Worm (Caenorhabditis elegans) whole organism, L3 larva: ENCODE measurements around the gene C13G5.2.

Source experiments
- ZK546.5 ChIP-seq: sonication (generic microtip); optimal IDR thresholded peaks from 2 replicates; lab custom pipeline; 2017; ENCODE audit warnings: missing biosample characterization, missing genetic modification characterization
- aly-2 ChIP-seq: fragments of 150-350 bp; optimal IDR thresholded peaks from 2 replicates; lab custom pipeline; 2014; ENCODE audit warnings: missing biosample characterization, missing genetic modification characterization
- ama-1 ChIP-seq: fragments of 150-350 bp; optimal IDR thresholded peaks from 2 replicates; lab custom pipeline; 2018
- ceh-28 ChIP-seq: fragments of 150-350 bp; optimal IDR thresholded peaks from 2 replicates; lab custom pipeline; 2014; ENCODE audit warnings: missing biosample characterization, missing genetic modification reagents, missing genetic modification characterization
- ceh-9 ChIP-seq: sonication (generic microtip); optimal IDR thresholded peaks from 2 replicates; lab custom pipeline; 2018; ENCODE audit warnings: missing biosample characterization, missing genetic modification characterization
- jun-1 ChIP-seq: fragments of 150-350 bp; optimal IDR thresholded peaks from 2 replicates; lab custom pipeline; 2014; ENCODE audit warnings: missing biosample characterization, missing genetic modification reagents, missing genetic modification characterization
- lin-15B ChIP-seq: fragments of 150-350 bp; optimal IDR thresholded peaks from 2 replicates; lab custom pipeline; 2014; ENCODE audit warnings: missing biosample characterization, missing genetic modification characterization
- nhr-11 ChIP-seq: fragments of 150-350 bp; optimal IDR thresholded peaks from 2 replicates; lab custom pipeline; 2014; ENCODE audit warnings: missing biosample characterization, missing genetic modification characterization
- nhr-23 ChIP-seq: fragments of 150-350 bp; optimal IDR thresholded peaks from 2 replicates; lab custom pipeline; 2014; ENCODE audit warnings: missing biosample characterization, missing genetic modification reagents, missing genetic modification characterization
- pha-4 ChIP-seq: fragments of 150-350 bp; optimal IDR thresholded peaks from 2 replicates; lab custom pipeline; 2014; ENCODE audit warnings: missing biosample characterization, missing genetic modification reagents, missing genetic modification characterization
- pqm-1 ChIP-seq: fragments of 150-350 bp; optimal IDR thresholded peaks from 2 replicates; lab custom pipeline; 2017; ENCODE audit warnings: missing biosample characterization, missing genetic modification characterization, inconsistent platforms
- sea-2 ChIP-seq: fragments of 150-350 bp; sonication (generic microtip); optimal IDR thresholded peaks from 4 replicates; lab custom pipeline; 2014; ENCODE audit warnings: missing biosample characterization, missing genetic modification reagents, missing genetic modification characterization
- skn-1 ChIP-seq: fragments of 150-350 bp; optimal IDR thresholded peaks from 2 replicates; lab custom pipeline; 2014; ENCODE audit warnings: missing biosample characterization, missing genetic modification characterization
- ztf-11 ChIP-seq: fragments of 150-350 bp; optimal IDR thresholded peaks from 2 replicates; lab custom pipeline; 2014; ENCODE audit warnings: missing biosample characterization, missing genetic modification characterization

- no peak for TF ChIP-seq aly-2 (tag; lab: Kevin White, UChicago)
- TF ChIP-seq ztf-11 (tag; lab: Kevin White, UChicago) = no peak
- no peak for TF ChIP-seq ama-1 (lab: Kevin White, UChicago)
- no peak for TF ChIP-seq lin-15B (tag; lab: Kevin White, UChicago)
- no peak for TF ChIP-seq jun-1
- TF ChIP-seq ceh-28 (tag; lab: Kevin White, UChicago) = no peak
- TF ChIP-seq ZK546.5 (tag; lab: Kevin White, UChicago) = no peak
- no peak for TF ChIP-seq pha-4 (tag; lab: Kevin White, UChicago)
- TF ChIP-seq sea-2 (GFP tag; lab: Kevin White, UChicago) = no peak
- no peak for TF ChIP-seq pqm-1 (tag; lab: Kevin White, UChicago)
- no peak for TF ChIP-seq ceh-9
- TF ChIP-seq nhr-23 (tag; lab: Kevin White, UChicago) = no peak
- TF ChIP-seq skn-1 (tag; lab: Kevin White, UChicago) = no peak
- no peak for TF ChIP-seq nhr-11 (tag; lab: Kevin White, UChicago)
Measured at ce11 chrIII:8593620-8594019, 24.6 kb downstream of the C13G5.2 start, which contains the start of gene C06E1.7.
